Worm (Caenorhabditis elegans) whole organism, early embryonic: ENCODE data around the gene fkh-7.

ENCODE experiments used
- B0310.2 ChIP-seq: sonication (generic microtip); optimal IDR thresholded peaks from 2 replicates; lab custom pipeline; 2016; ENCODE audit warnings: mild to moderate bottlenecking, missing genetic modification characterization, missing compliant biosample characterization
- F13C5.2 ChIP-seq: sonication (generic microtip); optimal IDR thresholded peaks from 2 replicates; lab custom pipeline; 2017; ENCODE audit warnings: mild to moderate bottlenecking, missing genetic modification characterization, inconsistent platforms, missing compliant biosample characterization
- aly-1 ChIP-seq: sonication (generic microtip); optimal IDR thresholded peaks from 2 replicates; lab custom pipeline; 2016; ENCODE audit warnings: missing genetic modification characterization, missing compliant biosample characterization
- ama-1 ChIP-seq: fragments of 150-350 bp; optimal IDR thresholded peaks from 2 replicates; lab custom pipeline; 2014
- ceh-13 ChIP-seq: fragments of 200-800 bp; sonication (Bioruptor generic); optimal IDR thresholded peaks from 2 replicates; lab custom pipeline; 2018; ENCODE audit warnings: mild to moderate bottlenecking, missing genetic modification characterization, missing compliant biosample characterization
- ceh-36 ChIP-seq: sonication (generic microtip); optimal IDR thresholded peaks from 2 replicates; lab custom pipeline; 2016; ENCODE audit warnings: missing genetic modification characterization, inconsistent platforms, missing compliant biosample characterization
- ets-7 ChIP-seq: sonication (generic microtip); optimal IDR thresholded peaks from 2 replicates; lab custom pipeline; 2016; ENCODE audit warnings: missing genotype, missing genetic modification characterization, missing compliant biosample characterization
- flt-1 ChIP-seq: fragments of 200-800 bp; sonication (Bioruptor generic); IDR thresholded peaks from 2 replicates; pipeline ENCODE4 v1.3.6; 2022; ENCODE audit warnings: missing genetic modification characterization, missing compliant biosample characterization
- hmbx-1 ChIP-seq: sonication (generic microtip); optimal IDR thresholded peaks from 2 replicates; lab custom pipeline; 2016; ENCODE audit warnings: mild to moderate bottlenecking, missing genetic modification characterization, missing compliant biosample characterization
- hmg-4 ChIP-seq: fragments of 200-800 bp; sonication (Bioruptor generic); optimal IDR thresholded peaks from 2 replicates; lab custom pipeline; 2018; ENCODE audit warnings: mild to moderate bottlenecking, missing genetic modification characterization, missing compliant biosample characterization
- hnd-1 ChIP-seq: sonication (generic microtip); optimal IDR thresholded peaks from 2 replicates; lab custom pipeline; 2016; ENCODE audit warnings: missing genetic modification characterization, missing compliant biosample characterization
- pes-1 ChIP-seq: fragments of 200-800 bp; sonication (Bioruptor generic); IDR thresholded peaks from 2 replicates; pipeline ENCODE4 v1.3.6; 2022; ENCODE audit warnings: missing genetic modification reagents, missing genetic modification characterization, missing compliant biosample characterization
- scrt-1 ChIP-seq: fragments of 200-800 bp; sonication (Bioruptor generic); IDR thresholded peaks from 2 replicates; pipeline ENCODE4 v1.3.6; 2022; ENCODE audit warnings: missing genetic modification characterization, missing compliant biosample characterization
- sea-1 ChIP-seq: fragments of 200-800 bp; sonication (Bioruptor generic); conservative IDR thresholded peaks from 2 replicates; pipeline ENCODE4 v1.3.6; 2022; ENCODE audit warnings: missing genetic modification characterization, missing compliant biosample characterization
- tbx-11 ChIP-seq: fragments of 200-800 bp; sonication (Bioruptor generic); IDR thresholded peaks from 2 replicates; pipeline ENCODE4 v1.3.6; 2022; ENCODE audit warnings: missing genetic modification characterization, missing compliant biosample characterization
- tbx-37 ChIP-seq: fragments of 200-800 bp; sonication (Bioruptor generic); conservative IDR thresholded peaks from 2 replicates; pipeline ENCODE4 v1.3.6; 2022; ENCODE audit warnings: missing genetic modification reagents, missing genetic modification characterization, missing compliant biosample characterization
- tra-4 ChIP-seq: sonication (generic microtip); optimal IDR thresholded peaks from 2 replicates; lab custom pipeline; 2017; ENCODE audit warnings: missing genetic modification characterization, missing compliant biosample characterization

Gene fkh-7

ce11 chrIV:5572693-5573092 is 11.8 kb upstream of the fkh-7 start:
- TF ChIP-seq scrt-1 (GFP tag; lab: Robert Waterston, UW) (no peak), sea-1 (GFP tag; lab: Robert Waterston, UW) (no peak)

ce11 chrIV:5574033-5574432 is 10.5 kb upstream of the fkh-7 start, which contains the start of gene T12E12.6:
Gene T12E12.6 (minus strand): TSS chrIV:5574133.
- TF ChIP-seq flt-1 (no peak), tbx-37 (no peak), aly-1 (tag; lab: Kevin White, UChicago) (no peak), tbx-11 (GFP tag; lab: Robert Waterston, UW) (no peak), B0310.2 (tag; lab: Kevin White, UChicago) (no peak), hmg-4 (GFP tag; lab: Kevin White, UChicago) (no peak)

- TF ChIP-seq ets-7: no peak
- no peak for TF ChIP-seq flt-1
- TF ChIP-seq tbx-11 (GFP tag; lab: Robert Waterston, UW): no peak
- no peak for TF ChIP-seq pes-1 (GFP tag; lab: Robert Waterston, UW)
- no peak for TF ChIP-seq hnd-1 (tag; lab: Kevin White, UChicago)
- TF ChIP-seq tra-4 (tag; lab: Kevin White, UChicago): no peak
- no peak for TF ChIP-seq sea-1 (GFP tag; lab: Robert Waterston, UW)
- no peak for TF ChIP-seq F13C5.2 (tag; lab: Kevin White, UChicago)
- TF ChIP-seq hmg-4 (GFP tag; lab: Kevin White, UChicago): no peak
- no peak for TF ChIP-seq B0310.2 (tag; lab: Kevin White, UChicago)
Measured at ce11 chrIV:5580588-5581308, 3.7 kb upstream of the fkh-7 start.

DNA sequence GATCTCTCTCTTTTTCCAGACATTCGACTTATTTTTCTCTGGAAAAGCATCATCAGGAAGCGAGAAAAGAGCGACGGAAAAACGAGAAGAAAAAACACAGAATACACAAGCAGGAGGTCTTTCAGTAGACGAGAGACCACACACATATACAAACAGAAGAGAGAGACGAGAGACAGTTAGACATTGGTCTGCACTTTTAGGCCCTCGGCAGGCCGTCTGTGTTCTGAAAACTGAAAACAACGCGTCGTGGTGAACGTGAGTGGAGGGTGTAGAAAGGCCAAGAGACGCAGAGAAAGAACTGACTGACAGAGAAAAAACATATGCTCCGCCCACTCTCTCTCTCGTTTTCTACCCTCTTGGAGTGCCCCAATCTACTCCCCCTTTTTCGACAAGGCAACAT is 2.2 kb upstream of the fkh-7 start:
- TF ChIP-seq ets-7: no peak
- no peak for TF ChIP-seq tbx-11 (GFP tag; lab: Robert Waterston, UW)

DNA sequence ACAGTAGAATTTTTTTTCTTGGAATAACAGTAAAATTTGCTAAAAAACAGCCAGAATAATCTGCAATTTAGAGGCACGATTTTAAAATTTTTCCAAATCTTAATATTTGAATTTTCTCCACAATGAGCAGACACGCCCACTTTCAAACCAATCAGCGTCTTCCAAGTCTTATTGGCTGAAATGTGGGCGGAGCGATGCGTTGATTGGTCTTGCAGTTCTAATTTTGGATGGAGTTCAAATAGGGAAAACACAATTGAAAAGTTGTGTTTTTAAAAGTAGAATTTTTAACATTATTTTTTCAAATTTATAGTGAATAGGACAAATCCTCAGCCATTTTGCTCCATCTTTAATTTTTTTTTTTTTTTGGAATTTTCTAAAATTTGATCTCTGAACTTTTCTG is 1.7 kb upstream of the fkh-7 start:
- TF ChIP-seq ceh-13 (GFP tag; lab: Kevin White, UChicago): no peak
- no peak for TF ChIP-seq ceh-36
- no peak for TF ChIP-seq tbx-37
- TF ChIP-seq tbx-11 (GFP tag; lab: Robert Waterston, UW): no peak
- no peak for TF ChIP-seq scrt-1 (GFP tag; lab: Robert Waterston, UW)
- TF ChIP-seq hmg-4 (GFP tag; lab: Kevin White, UChicago): no peak
- TF ChIP-seq hmbx-1 (tag; lab: Kevin White, UChicago): no peak
- no peak for TF ChIP-seq aly-1 (tag; lab: Kevin White, UChicago)
- no peak for TF ChIP-seq flt-1
- TF ChIP-seq pes-1 (GFP tag; lab: Robert Waterston, UW): no peak
- no peak for TF ChIP-seq F13C5.2 (tag; lab: Kevin White, UChicago)
- no peak for TF ChIP-seq ets-7
- TF ChIP-seq hnd-1 (tag; lab: Kevin White, UChicago): no peak
- TF ChIP-seq B0310.2 (tag; lab: Kevin White, UChicago): no peak
- no peak for TF ChIP-seq sea-1 (GFP tag; lab: Robert Waterston, UW)
- TF ChIP-seq tra-4 (tag; lab: Kevin White, UChicago): no peak
- TF ChIP-seq ama-1: no peak

- TF ChIP-seq tbx-11 (GFP tag; lab: Robert Waterston, UW) (no peak), ceh-13 (GFP tag; lab: Kevin White, UChicago) (no peak), tbx-37 (no peak), ets-7 (no peak), ama-1 (no peak), pes-1 (GFP tag; lab: Robert Waterston, UW) (no peak), hnd-1 (tag; lab: Kevin White, UChicago) (no peak), tra-4 (tag; lab: Kevin White, UChicago) (no peak), scrt-1 (GFP tag; lab: Robert Waterston, UW) (no peak), hmbx-1 (tag; lab: Kevin White, UChicago) (no peak), sea-1 (GFP tag; lab: Robert Waterston, UW) (no peak), B0310.2 (tag; lab: Kevin White, UChicago) (no peak), hmg-4 (GFP tag; lab: Kevin White, UChicago) (no peak)
Measured at ce11 chrIV:5583184-5583583, 1.3 kb upstream of the fkh-7 start.

DNA sequence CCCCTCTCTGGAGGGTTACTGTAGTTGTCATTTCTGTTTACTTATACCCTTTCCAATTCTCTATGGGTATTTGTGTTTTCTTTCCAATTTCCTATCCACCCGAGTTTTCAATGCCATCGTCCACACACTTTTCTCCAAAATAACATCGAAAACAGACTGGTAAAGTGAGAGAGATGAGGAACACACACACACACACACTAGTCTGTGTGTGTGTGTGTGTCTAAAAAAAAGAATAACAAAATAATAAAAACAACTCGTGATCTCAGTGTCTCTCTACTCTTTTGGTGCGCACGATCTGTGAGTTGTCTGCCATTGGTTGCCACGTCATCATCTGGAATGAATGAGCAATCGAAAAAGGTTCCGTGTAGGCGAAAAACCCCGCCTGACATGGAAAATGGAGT is 1.8 kb downstream of the fkh-7 start:
- TF ChIP-seq tra-4 (tag; lab: Kevin White, UChicago) (no peak), tbx-11 (GFP tag; lab: Robert Waterston, UW) (no peak), ceh-13 (GFP tag; lab: Kevin White, UChicago) (no peak), scrt-1 (GFP tag; lab: Robert Waterston, UW) (no peak), hnd-1 (tag; lab: Kevin White, UChicago) (no peak), ama-1 (no peak), flt-1 (no peak), B0310.2 (tag; lab: Kevin White, UChicago) (no peak), hmg-4 (GFP tag; lab: Kevin White, UChicago) (no peak), aly-1 (tag; lab: Kevin White, UChicago) (no peak), ceh-36 (no peak), hmbx-1 (tag; lab: Kevin White, UChicago) (no peak), tbx-37 (no peak), ets-7 (no peak), sea-1 (GFP tag; lab: Robert Waterston, UW) (no peak), pes-1 (GFP tag; lab: Robert Waterston, UW) (no peak), F13C5.2 (tag; lab: Kevin White, UChicago) (no peak)
